Worm (Caenorhabditis elegans): ENCODE results near the gene dhs-7.

DNA sequence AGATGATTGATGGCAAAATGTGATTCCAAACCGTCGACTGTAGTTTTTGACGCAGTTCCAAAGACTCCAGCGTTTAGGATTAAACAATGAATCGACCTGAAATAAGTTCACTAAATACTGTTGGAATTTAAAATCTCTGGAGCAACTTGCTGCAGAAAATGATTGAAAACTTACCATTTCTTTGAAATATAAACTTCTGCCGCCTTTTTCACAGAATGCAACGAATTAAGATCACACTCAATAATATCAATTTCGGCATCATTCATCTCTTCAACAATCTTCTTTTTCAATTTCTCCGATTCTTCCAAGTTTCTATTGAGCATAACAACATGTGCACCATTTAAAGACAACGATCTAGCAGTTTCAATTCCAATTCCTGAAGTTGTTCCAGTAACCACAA, 611 bp downstream of the dhs-7 start:
- TF ChIP-seq B0035.1 (tag; optimal IDR thresholded peaks at IDR 0.05) (no peak), snpc-3.4 (tag; optimal IDR thresholded peaks at IDR 0.05) (no peak), snpc-4 (GFP tag; optimal IDR thresholded peaks at IDR 0.05) (no peak), snpc-4 (tag; optimal IDR thresholded peaks at IDR 0.05) (no peak), Y53G8AR.9 (GFP tag; conservative IDR thresholded peaks at IDR 0.05) (no peak), dpl-1 (GFP tag; optimal IDR thresholded peaks at IDR 0.05) (no peak), lin-54 (GFP tag; optimal IDR thresholded peaks at IDR 0.05) (no peak), D2030.7 (GFP tag; IDR thresholded peaks at IDR 0.05) (no peak), lsy-27 (tag; optimal IDR thresholded peaks at IDR 0.05; ENCODE audit: borderline replicate concordance, insufficient read depth) (no peak), rec-8 (tag; optimal IDR thresholded peaks at IDR 0.05) (no peak), bed-2 (GFP tag; IDR thresholded peaks at IDR 0.05) (no peak), nfya-1 (tag; optimal IDR thresholded peaks at IDR 0.05; ENCODE audit: borderline replicate concordance, insufficient read depth) (no peak)

Measured in whole organism, young adult.